Fruit fly (Drosophila melanogaster): ENCODE results near the gene rec.

DNA sequence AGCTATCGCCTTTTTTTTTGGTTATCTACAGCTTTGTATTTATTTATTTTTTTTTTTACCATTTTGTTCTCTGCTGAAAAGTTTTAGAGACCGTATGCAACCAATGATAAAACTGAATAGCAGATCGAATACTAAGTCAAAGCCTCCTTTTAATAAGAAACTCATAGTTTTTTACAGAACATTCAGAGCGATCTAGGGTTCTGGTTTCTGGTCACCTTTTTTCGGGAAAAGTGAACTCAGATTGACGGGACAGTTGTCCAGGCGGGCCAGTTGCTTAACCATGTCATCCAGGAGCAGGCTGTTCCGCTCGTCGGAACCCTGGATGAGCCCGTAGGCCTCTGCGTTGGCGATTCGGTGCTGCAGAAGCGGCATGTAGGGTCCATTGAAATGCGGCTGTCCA lies 900 bp upstream of the rec start, which contains the start of gene CG43318:
- TF ChIP-seq tj (GFP tag; optimal IDR thresholded peaks at IDR 0.05) (no peak), CG5204 (GFP tag; optimal IDR thresholded peaks at IDR 0.05) (no peak)

Data from whole organism, adult.